Worm (Caenorhabditis elegans): ENCODE data around the gene fbxa-30.

DNA sequence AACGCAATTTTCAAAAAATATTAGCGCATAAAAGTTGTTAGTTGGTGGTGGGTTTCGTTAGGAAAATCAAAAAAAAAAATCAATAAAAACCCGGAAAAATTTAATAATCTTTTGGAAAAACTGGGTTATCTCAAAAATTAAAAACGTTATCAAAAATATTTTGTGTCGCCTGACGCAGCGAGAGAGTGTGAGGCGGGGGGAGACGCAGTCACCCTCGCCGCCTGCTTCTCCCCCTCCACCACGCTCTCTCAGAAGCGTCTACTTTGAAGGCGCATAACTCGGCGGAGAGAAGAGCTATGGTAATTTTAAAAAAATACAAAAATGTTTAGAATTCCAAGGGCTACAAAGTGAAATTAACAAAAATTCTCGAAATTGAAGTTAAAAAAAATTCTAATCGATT is 50.3 kb downstream of the fbxa-30 start:
- TF ChIP-seq lsy-12 (tag; optimal IDR thresholded peaks at IDR 0.05) (no peak), lin-15B (tag; optimal IDR thresholded peaks at IDR 0.05) (no peak), fkh-2 (tag; optimal IDR thresholded peaks at IDR 0.05) (no peak), elt-2 (tag; optimal IDR thresholded peaks at IDR 0.05) (peak; percentile 27), mdl-1 (tag; optimal IDR thresholded peaks at IDR 0.05) (no peak), ZK546.5 (tag; optimal IDR thresholded peaks at IDR 0.05) (no peak), nhr-237 (tag; optimal IDR thresholded peaks at IDR 0.05) (no peak), ztf-11 (tag; optimal IDR thresholded peaks at IDR 0.05) (no peak), nhr-11 (tag; optimal IDR thresholded peaks at IDR 0.05) (no peak), ama-1 (optimal IDR thresholded peaks at IDR 0.05) (no peak), pqm-1 (tag; optimal IDR thresholded peaks at IDR 0.05) (no peak), egl-27 (tag; optimal IDR thresholded peaks at IDR 0.05) (no peak), mml-1 (tag; optimal IDR thresholded peaks at IDR 0.05) (no peak), aly-2 (tag; optimal IDR thresholded peaks at IDR 0.05) (no peak)

Measured in whole organism, L3 larva.